Worm (Caenorhabditis elegans) whole organism, L1 larva: ENCODE measurements around the gene F35H10.6.

Source experiments
- ama-1 ChIP-seq: fragments of 150-350 bp; optimal IDR thresholded peaks from 2 replicates; lab custom pipeline; 2014
- blmp-1 ChIP-seq: fragments of 150-350 bp; optimal IDR thresholded peaks from 2 replicates; lab custom pipeline; 2014; ENCODE audit warnings: missing biosample characterization, missing genetic modification characterization
- ces-1 ChIP-seq: fragments of 150-350 bp; optimal IDR thresholded peaks from 2 replicates; lab custom pipeline; 2014; ENCODE audit warnings: missing biosample characterization, missing genetic modification reagents, missing genetic modification characterization
- dpl-1 ChIP-seq, 3 experiments: fragments of 150-350 bp in 2 of 3; sonication (generic microtip) in 1 of 3; optimal IDR thresholded peaks; 2 replicates each; lab custom pipeline; 2014 to 2017; ENCODE audit warnings: missing biosample characterization in 3 of 3, missing genetic modification characterization in 3 of 3, missing genetic modification reagents in 3 of 3
- egl-27 ChIP-seq, 2 experiments: fragments of 150-350 bp in 1 of 2; sonication (generic microtip); optimal IDR thresholded peaks; 3 replicates each; lab custom pipeline; 2017 to 2018; ENCODE audit warnings: missing biosample characterization in 2 of 2, missing genetic modification characterization in 2 of 2, missing genetic modification reagents in 2 of 2
- jun-1 ChIP-seq: fragments of 150-350 bp; optimal IDR thresholded peaks from 2 replicates; lab custom pipeline; 2014; ENCODE audit warnings: missing biosample characterization, missing genetic modification reagents, missing genetic modification characterization
- lin-39 ChIP-seq: fragments of 150-350 bp; optimal IDR thresholded peaks from 2 replicates; lab custom pipeline; 2014; ENCODE audit warnings: missing biosample characterization, missing genetic modification reagents, missing genetic modification characterization
- nhr-77 ChIP-seq: fragments of 150-350 bp; optimal IDR thresholded peaks from 2 replicates; lab custom pipeline; 2014; ENCODE audit warnings: missing biosample characterization, missing genetic modification characterization
- nhr-90 ChIP-seq: sonication (generic microtip); optimal IDR thresholded peaks from 2 replicates; lab custom pipeline; 2016; ENCODE audit warnings: mild to moderate bottlenecking, missing genetic modification characterization, missing compliant biosample characterization; ENCODE audit not compliant: poor library complexity
- snpc-4 ChIP-seq: fragments of 150-350 bp; optimal IDR thresholded peaks from 2 replicates; lab custom pipeline; 2014; ENCODE audit warnings: missing biosample characterization, missing genetic modification characterization
- sptf-1 ChIP-seq: fragments of 150-350 bp; optimal IDR thresholded peaks from 2 replicates; lab custom pipeline; 2014; ENCODE audit warnings: missing biosample characterization, missing genetic modification characterization

ce11 chrIV:8254193-8254592 lies 45.5 kb upstream of the F35H10.6 start:
- TF ChIP-seq ces-1 (GFP tag; lab: Kevin White, UChicago) = no peak
- no peak for TF ChIP-seq lin-39 (tag; lab: Kevin White, UChicago)
- TF ChIP-seq jun-1 (tag; lab: Kevin White, UChicago) = no peak
- no peak for TF ChIP-seq blmp-1 (tag; lab: Kevin White, UChicago)
- TF ChIP-seq nhr-90 (tag; lab: Kevin White, UChicago) = no peak
- no peak for TF ChIP-seq egl-27 (tag; optimal IDR thresholded peaks at IDR 0.05; lab: Kevin White, UChicago)
- TF ChIP-seq sptf-1 (tag; lab: Kevin White, UChicago) = no peak
- no peak for TF ChIP-seq nhr-77 (tag; lab: Kevin White, UChicago)
- no peak for TF ChIP-seq snpc-4 (tag; lab: Kevin White, UChicago)
- TF ChIP-seq dpl-1 (GFP tag; optimal IDR thresholded peaks at IDR 0.05; lab: Kevin White, UChicago) = no peak
- no peak for TF ChIP-seq ama-1
